Fruit fly (Drosophila melanogaster) whole organism, embryonic: ENCODE results near the gene Rab39.
A peak's percentile ranks its signal among the peaks of the same experiment; 100 is the strongest.

Experiments used
- Ada2b ChIP-seq: fragments of 200-800 bp; sonication (Bioruptor generic); IDR thresholded peaks from 2 replicates; pipeline ENCODE4 v1.3.6; 2022; ENCODE audit warnings: missing biosample characterization, missing genetic modification characterization
- Atf6 ChIP-seq: fragments of 200-800 bp; sonication (Bioruptor generic); IDR thresholded peaks from 2 replicates; pipeline ENCODE4 v1.3.6; 2022; ENCODE audit warnings: missing biosample characterization, missing genetic modification characterization
- CG11093 ChIP-seq: fragments of 200-800 bp; sonication (Bioruptor generic); IDR thresholded peaks from 3 replicates; pipeline ENCODE4 v1.3.6; 2022; ENCODE audit warnings: missing biosample characterization, missing genetic modification characterization
- CG11398 ChIP-seq: fragments of 200-800 bp; sonication (Bioruptor generic); optimal IDR thresholded peaks from 2 replicates; lab custom pipeline; 2016; ENCODE audit warnings: missing biosample characterization, missing genetic modification characterization
- CG1233 ChIP-seq: fragments of 200-800 bp; sonication (Bioruptor generic); optimal IDR thresholded peaks from 4 replicates; lab custom pipeline; 2018; ENCODE audit warnings: missing biosample characterization, mild to moderate bottlenecking, missing genetic modification characterization
- CG12391 ChIP-seq: fragments of 200-800 bp; sonication (Bioruptor generic); optimal IDR thresholded peaks from 3 replicates; lab custom pipeline; 2018; ENCODE audit warnings: missing biosample characterization, mild to moderate bottlenecking, missing genetic modification characterization, moderate library complexity
- CG13287 ChIP-seq: fragments of 200-800 bp; sonication (Bioruptor generic); IDR thresholded peaks from 2 replicates; pipeline ENCODE4 v1.3.6; 2022; ENCODE audit warnings: missing biosample characterization, missing genetic modification characterization; ENCODE audit not compliant: partially characterized antibody
- CG14050 ChIP-seq: fragments of 200-800 bp; sonication (Bioruptor generic); IDR thresholded peaks from 3 replicates; pipeline ENCODE4 v1.3.6; 2022; ENCODE audit warnings: missing biosample characterization, missing genetic modification characterization
- CG15479 ChIP-seq: fragments of 200-800 bp; sonication (Bioruptor generic); optimal IDR thresholded peaks from 3 replicates; lab custom pipeline; 2019; ENCODE audit warnings: missing biosample characterization, mild to moderate bottlenecking, missing genetic modification characterization, moderate library complexity
- CG15601 ChIP-seq: fragments of 200-800 bp; sonication (Bioruptor generic); optimal IDR thresholded peaks from 3 replicates; lab custom pipeline; 2019; ENCODE audit warnings: missing biosample characterization, mild to moderate bottlenecking, missing genetic modification characterization, moderate library complexity
- CG17359 ChIP-seq: fragments of 200-800 bp; sonication (Bioruptor generic); optimal IDR thresholded peaks from 3 replicates; lab custom pipeline; 2018; ENCODE audit warnings: missing biosample characterization, mild to moderate bottlenecking, missing genetic modification characterization, moderate library complexity
- CG18764 ChIP-seq: fragments of 200-800 bp; sonication (Bioruptor generic); optimal IDR thresholded peaks from 3 replicates; lab custom pipeline; 2016; ENCODE audit warnings: missing biosample characterization, missing genetic modification characterization
- CG2202 ChIP-seq: fragments of 200-800 bp; sonication (Bioruptor generic); optimal IDR thresholded peaks from 2 replicates; lab custom pipeline; 2018; ENCODE audit warnings: missing biosample characterization, mild to moderate bottlenecking, missing genetic modification characterization
- CG30431 ChIP-seq: fragments of 200-800 bp; sonication (Bioruptor generic); optimal IDR thresholded peaks from 2 replicates; lab custom pipeline; 2017; ENCODE audit warnings: missing biosample characterization, missing genetic modification characterization
- CG6272 ChIP-seq: fragments of 200-800 bp; sonication (Bioruptor generic); IDR thresholded peaks from 2 replicates; pipeline ENCODE4 v1.3.6; 2022; ENCODE audit warnings: missing biosample characterization, missing genetic modification characterization
- CG6791 ChIP-seq: fragments of 200-800 bp; sonication (Bioruptor generic); IDR thresholded peaks from 3 replicates; pipeline ENCODE4 v1.3.6; 2022; ENCODE audit warnings: missing biosample characterization, missing genetic modification characterization; ENCODE audit not compliant: partially characterized antibody
- CG7987 ChIP-seq: fragments of 200-800 bp; sonication (Bioruptor generic); optimal IDR thresholded peaks from 2 replicates; lab custom pipeline; 2018; ENCODE audit warnings: missing biosample characterization, mild to moderate bottlenecking, missing genetic modification characterization, moderate library complexity
- E2f2 ChIP-seq: fragments of 200-800 bp; sonication (Bioruptor generic); IDR thresholded peaks from 2 replicates; pipeline ENCODE4 v1.3.6; 2022; ENCODE audit warnings: missing biosample characterization, missing genetic modification characterization
- H15 ChIP-seq: fragments of 200-800 bp; sonication (Bioruptor generic); IDR thresholded peaks from 3 replicates; pipeline ENCODE4 v1.3.6; 2022; ENCODE audit warnings: missing biosample characterization, missing genetic modification characterization
- H2.0 ChIP-seq: fragments of 200-800 bp; sonication (Bioruptor generic); IDR thresholded peaks from 2 replicates; pipeline ENCODE4 v1.3.6; 2022; ENCODE audit warnings: missing biosample characterization, missing genetic modification characterization
- HmgZ ChIP-seq: fragments of 200-800 bp; sonication (Bioruptor generic); optimal IDR thresholded peaks from 2 replicates; lab custom pipeline; 2018; ENCODE audit warnings: missing biosample characterization, mild to moderate bottlenecking, missing genetic modification characterization
- Hr78 ChIP-seq, 2 experiments: fragments of 200-800 bp in 1 of 2; fragments of >200 bp in 1 of 2; sonication (Bioruptor generic) in 1 of 2; optimal IDR thresholded peaks; 2 replicates each; lab custom pipeline; 2017 to 2019; ENCODE audit warnings: missing biosample characterization in 2 of 2, missing genetic modification characterization in 2 of 2, mild to moderate bottlenecking in 1 of 2, moderate library complexity in 1 of 2
- MESR4 ChIP-seq: fragments of 200-800 bp; sonication (Bioruptor generic); optimal IDR thresholded peaks from 2 replicates; lab custom pipeline; 2018; ENCODE audit warnings: missing biosample characterization, mild to moderate bottlenecking, missing genetic modification characterization, moderate library complexity
- NC2α ChIP-seq: fragments of 200-800 bp; sonication (Bioruptor generic); optimal IDR thresholded peaks from 2 replicates; lab custom pipeline; 2016; ENCODE audit warnings: missing biosample characterization, missing genetic modification characterization
- Rfx ChIP-seq: fragments of 200-800 bp; sonication (Bioruptor generic); IDR thresholded peaks from 2 replicates; pipeline ENCODE4 v1.3.6; 2022; ENCODE audit warnings: missing biosample characterization, missing genetic modification characterization
- Sry-δ ChIP-seq: fragments of 200-800 bp; sonication (Bioruptor generic); optimal IDR thresholded peaks from 2 replicates; lab custom pipeline; 2016; ENCODE audit warnings: missing biosample characterization, missing genetic modification characterization
- Xbp1 ChIP-seq: fragments of 200-800 bp; sonication (Bioruptor generic); optimal IDR thresholded peaks from 3 replicates; lab custom pipeline; 2016; ENCODE audit warnings: missing biosample characterization, mild to moderate bottlenecking, missing genetic modification characterization
- ato ChIP-seq: fragments of 200-800 bp; sonication (Bioruptor generic); IDR thresholded peaks from 2 replicates; pipeline ENCODE4 v1.3.6; 2022; ENCODE audit warnings: missing biosample characterization, missing genetic modification characterization; ENCODE audit not compliant: partially characterized antibody
- chm ChIP-seq: fragments of 200-800 bp; sonication (Bioruptor generic); IDR thresholded peaks from 2 replicates; pipeline ENCODE4 v1.3.6; 2022; ENCODE audit warnings: missing biosample characterization, missing genetic modification characterization
- crc ChIP-seq: fragments of 200-800 bp; sonication (Bioruptor generic); optimal IDR thresholded peaks from 2 replicates; lab custom pipeline; 2016; ENCODE audit warnings: missing biosample characterization, missing genetic modification characterization
- emc ChIP-seq: fragments of 200-800 bp; sonication (Bioruptor generic); optimal IDR thresholded peaks from 2 replicates; lab custom pipeline; 2016; ENCODE audit warnings: missing biosample characterization, missing genetic modification characterization
- ems ChIP-seq: fragments of 200-800 bp; sonication (Bioruptor generic); optimal IDR thresholded peaks from 3 replicates; lab custom pipeline; 2016; ENCODE audit warnings: missing biosample characterization, missing genetic modification characterization
- gro ChIP-seq: fragments of 200-800 bp; sonication (Bioruptor generic); optimal IDR thresholded peaks from 2 replicates; lab custom pipeline; 2016; ENCODE audit warnings: missing biosample characterization, missing genetic modification characterization
- hth ChIP-seq: fragments of >200 bp; optimal IDR thresholded peaks from 2 replicates; lab custom pipeline; 2017; ENCODE audit warnings: inconsistent platforms
- jing ChIP-seq: fragments of 200-800 bp; sonication (Bioruptor generic); optimal IDR thresholded peaks from 2 replicates; lab custom pipeline; 2018; ENCODE audit warnings: missing biosample characterization, mild to moderate bottlenecking, missing genetic modification characterization
- odd ChIP-seq: fragments of 200-800 bp; sonication (Bioruptor generic); optimal IDR thresholded peaks from 2 replicates; lab custom pipeline; 2017; ENCODE audit warnings: missing biosample characterization, mild to moderate bottlenecking, missing genetic modification characterization
- pan ChIP-seq, 4 experiments: fragments of >200 bp in 3 of 4; fragments of 200-800 bp in 1 of 4; sonication (Bioruptor generic) in 1 of 4; optimal IDR thresholded peaks in 3 of 4; IDR thresholded peaks in 1 of 4; 2 replicates each; pipeline versions ENCODE4 v1.3.6 to Lab custom; 2017 to 2022; ENCODE audit warnings: missing biosample characterization in 2 of 4, missing genetic modification characterization in 2 of 4, mixed read lengths in 1 of 4
- repo ChIP-seq: fragments of 200-800 bp; sonication (Bioruptor generic); optimal IDR thresholded peaks from 2 replicates; lab custom pipeline; 2016; ENCODE audit warnings: missing biosample characterization, missing genetic modification characterization
- row ChIP-seq: fragments of 200-800 bp; sonication (Bioruptor generic); IDR thresholded peaks from 3 replicates; pipeline ENCODE4 v1.3.6; 2022; ENCODE audit warnings: missing biosample characterization, missing genetic modification characterization
- scrt ChIP-seq: fragments of 200-800 bp; sonication (Bioruptor generic); optimal IDR thresholded peaks from 2 replicates; lab custom pipeline; 2018; ENCODE audit warnings: missing biosample characterization, mild to moderate bottlenecking, missing genetic modification characterization, moderate library complexity
- sens-2 ChIP-seq: fragments of 200-800 bp; sonication (Bioruptor generic); IDR thresholded peaks from 2 replicates; pipeline ENCODE4 v1.3.6; 2022; ENCODE audit warnings: missing biosample characterization, missing genetic modification characterization
- sqz ChIP-seq: fragments of 200-800 bp; sonication (Bioruptor generic); optimal IDR thresholded peaks from 3 replicates; lab custom pipeline; 2018; ENCODE audit warnings: missing biosample characterization, mild to moderate bottlenecking, missing genetic modification characterization
- stwl ChIP-seq: fragments of 200-800 bp; sonication (Bioruptor generic); optimal IDR thresholded peaks from 3 replicates; lab custom pipeline; 2018; ENCODE audit warnings: missing biosample characterization, mild to moderate bottlenecking, missing genetic modification characterization, moderate library complexity
- tap ChIP-seq: fragments of 200-800 bp; optimal IDR thresholded peaks from 3 replicates; lab custom pipeline; 2019; ENCODE audit warnings: missing biosample characterization, mild to moderate bottlenecking, missing genetic modification characterization, moderate library complexity
- tgo ChIP-seq: fragments of 200-800 bp; sonication (Bioruptor generic); IDR thresholded peaks from 3 replicates; pipeline ENCODE4 v1.3.6; 2022; ENCODE audit warnings: missing biosample characterization, missing genetic modification characterization
- tna ChIP-seq: fragments of 200-800 bp; sonication (Bioruptor generic); IDR thresholded peaks from 2 replicates; pipeline ENCODE4 v1.3.6; 2022; ENCODE audit warnings: missing biosample characterization, missing genetic modification characterization; ENCODE audit not compliant: partially characterized antibody
- ttk ChIP-seq: fragments of 200-800 bp; sonication (Bioruptor generic); IDR thresholded peaks from 2 replicates; pipeline ENCODE4 v2.1.2; 2022; ENCODE audit warnings: missing biosample characterization, missing genetic modification characterization
- wor ChIP-seq: fragments of 200-800 bp; sonication (Bioruptor generic); IDR thresholded peaks from 2 replicates; pipeline ENCODE4 v1.3.6; 2022; ENCODE audit warnings: missing biosample characterization, missing genetic modification characterization

The Rab39 gene

dm6 chrX:7698000-7698896, 36.5 kb upstream of the Rab39 start (continued):
- TF ChIP-seq H15 (GFP tag; lab: Robert Waterston, UW) (peak; percentile 93), CG18764 (GFP tag; lab: Kevin White, UChicago) (peak; percentile 85), chm (GFP tag; lab: Robert Waterston, UW) (peak; percentile 90), CG13287 (GFP tag; lab: Robert Waterston, UW) (no peak), crc (GFP tag; lab: Kevin White, UChicago) (peak; percentile 72), CG15479 (no peak), Atf6 (GFP tag; lab: Robert Waterston, UW) (peak; percentile 98), ems (GFP tag; lab: Kevin White, UChicago) (peak; percentile 91), tna (no peak), CG15601 (tag; lab: Kevin White, UChicago) (peak; percentile 90), CG30431 (GFP tag; lab: Kevin White, UChicago) (peak; percentile 78), wor (GFP tag; lab: Robert Waterston, UW) (peak; percentile 91), ato (no peak), H2.0 (GFP tag; lab: Robert Waterston, UW) (peak; percentile 96), Ada2b (GFP tag; lab: Robert Waterston, UW) (peak; percentile 96), HmgZ (tag; lab: Kevin White, UChicago) (peak; percentile 96), CG6272 (GFP tag; lab: Robert Waterston, UW) (peak; percentile 91), hth (lab: Kevin White, UChicago) (no peak), CG12391 (tag; lab: Kevin White, UChicago) (peak; percentile 97), tap (tag; lab: Kevin White, UChicago) (peak; percentile 97), CG11093 (GFP tag; lab: Robert Waterston, UW) (peak; percentile 91), CG17359 (tag; lab: Kevin White, UChicago) (peak; percentile 98), CG14050 (GFP tag; lab: Robert Waterston, UW) (peak; percentile 95), NC2α (GFP tag; lab: Kevin White, UChicago) (peak; percentile 74), CG1233 (GFP tag; lab: Kevin White, UChicago) (peak; percentile 94), Rfx (peak; percentile 97), sens-2 (GFP tag; lab: Robert Waterston, UW) (peak; percentile 89), Sry-δ (GFP tag; lab: Kevin White, UChicago) (peak; percentile 57), stwl (no peak), Xbp1 (GFP tag; lab: Kevin White, UChicago) (peak; percentile 95), ttk (GFP tag; lab: Robert Waterston, UW) (peak; percentile 96), CG11398 (GFP tag; lab: Kevin White, UChicago) (peak; percentile 74), sqz (GFP tag; lab: Kevin White, UChicago) (peak; percentile 93), MESR4 (GFP tag; lab: Kevin White, UChicago) (peak; percentile 31), Hr78 (GFP tag; optimal IDR thresholded peaks at IDR 0.05; lab: Kevin White, UChicago) (peak in 1 of 2 experiments; percentile 84), pan (optimal IDR thresholded peaks at IDR 0.05; lab: Kevin White, UChicago) (no peak), pan (GFP tag; optimal IDR thresholded peaks at IDR 0.05 in 1 of 2, IDR thresholded peaks at IDR 0.05 in 1 of 2) (peak in 1 of 2 experiments; percentile 98), E2f2 (GFP tag; lab: Robert Waterston, UW) (peak; percentile 82), emc (peak; percentile 86), row (peak; percentile 97), CG6791 (GFP tag; lab: Robert Waterston, UW) (no peak), scrt (GFP tag; lab: Kevin White, UChicago) (peak; percentile 93), CG2202 (tag; lab: Kevin White, UChicago) (peak; percentile 76), tgo (GFP tag; lab: Robert Waterston, UW) (peak; percentile 97), jing (GFP tag; lab: Kevin White, UChicago) (peak; percentile 88), repo (GFP tag; lab: Kevin White, UChicago) (peak; percentile 84), odd (GFP tag; lab: Kevin White, UChicago) (peak; percentile 93), CG7987 (GFP tag; lab: Kevin White, UChicago) (peak; percentile 78), gro (GFP tag; lab: Kevin White, UChicago) (peak; percentile 91)
